Fruit fly (Drosophila melanogaster) whole organism, pupa: Measurements from ENCODE around the gene skd.

ENCODE experiments used
- CG17806 ChIP-seq: fragments of 200-800 bp; sonication (Bioruptor generic); optimal IDR thresholded peaks from 2 replicates; lab custom pipeline; 2018; ENCODE audit warnings: missing biosample characterization, mild to moderate bottlenecking, missing genetic modification characterization, moderate library complexity
- rn ChIP-seq: fragments of 200-800 bp; sonication (Bioruptor generic); IDR thresholded peaks from 2 replicates; pipeline ENCODE4 v1.3.6; 2022; ENCODE audit warnings: missing biosample characterization, missing genetic modification characterization

- TF ChIP-seq rn (GFP tag; lab: Robert Waterston, UW) (no peak), CG17806 (tag; lab: Kevin White, UChicago) (peak; percentile 5)
Measured at dm6 chr3L:21049417-21049914, 22.2 kb upstream of the skd start.
